Worm (Caenorhabditis elegans) whole organism, young adult: ENCODE measurements around the gene srg-29.

Experiments used
- F39B2.1 ChIP-seq: fragments of 200-800 bp; sonication (Bioruptor generic); IDR thresholded peaks from 2 replicates; pipeline ENCODE4 v1.3.6; 2022; ENCODE audit warnings: missing genetic modification reagents, missing genetic modification characterization, missing compliant biosample characterization
- attf-3 ChIP-seq: fragments of 200-800 bp; sonication (Bioruptor generic); conservative IDR thresholded peaks from 2 replicates; pipeline ENCODE4 v1.3.6; 2022; ENCODE audit warnings: missing genetic modification reagents, missing genetic modification characterization, missing compliant biosample characterization
- snpc-1.1 ChIP-seq: sonication (generic microtip); optimal IDR thresholded peaks from 2 replicates; lab custom pipeline; 2017; ENCODE audit warnings: missing genetic modification characterization, mild to moderate bottlenecking, missing compliant biosample characterization, antibody characterized with exemption, moderate library complexity, missing genotype, missing genetic modification reagents; ENCODE audit not compliant: insufficient read depth
- snpc-4 ChIP-seq, 5 experiments: fragments of 150-350 bp in 1 of 5; sonication (generic microtip) in 4 of 5; optimal IDR thresholded peaks; 2 replicates each; lab custom pipeline; 2014 to 2018; ENCODE audit warnings: missing genetic modification characterization in 5 of 5, missing biosample characterization in 3 of 5, antibody characterized with exemption in 2 of 5, mild to moderate bottlenecking in 2 of 5, missing compliant biosample characterization in 2 of 5, missing genotype in 2 of 5, moderate library complexity in 2 of 5, missing genetic modification reagents in 1 of 5

DNA sequence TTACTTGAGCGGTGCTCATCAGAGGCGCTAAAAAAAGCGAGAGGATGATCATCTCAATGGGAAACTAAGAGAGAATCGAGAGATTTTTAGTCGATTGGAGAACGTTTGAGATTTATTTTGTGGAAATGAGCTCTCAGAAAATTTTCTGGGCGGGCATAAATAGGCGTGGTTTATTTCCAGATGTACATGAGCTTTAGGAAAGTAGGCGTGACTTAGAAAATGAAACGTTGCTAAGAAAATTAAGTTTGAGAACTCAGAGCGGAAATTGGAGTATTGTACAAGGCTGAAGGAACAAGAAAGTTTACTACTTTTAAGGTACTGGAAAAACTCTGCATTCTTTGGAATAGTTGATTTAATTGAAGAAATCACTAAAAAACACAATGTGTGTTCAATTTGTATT is 31.8 kb downstream of the srg-29 start, which contains the start of gene T09D3.9:
- TF ChIP-seq snpc-1.1 (no peak), F39B2.1 (GFP tag; lab: Robert Waterston, UW) (no peak), snpc-4 (GFP tag; optimal IDR thresholded peaks at IDR 0.05; lab: Kevin White, UChicago) (no peak), snpc-4 (tag; optimal IDR thresholded peaks at IDR 0.05; lab: Kevin White, UChicago) (no peak), attf-3 (no peak)
